Worm (Caenorhabditis elegans): ENCODE data around the gene sid-1.

The sid-1 gene

DNA sequence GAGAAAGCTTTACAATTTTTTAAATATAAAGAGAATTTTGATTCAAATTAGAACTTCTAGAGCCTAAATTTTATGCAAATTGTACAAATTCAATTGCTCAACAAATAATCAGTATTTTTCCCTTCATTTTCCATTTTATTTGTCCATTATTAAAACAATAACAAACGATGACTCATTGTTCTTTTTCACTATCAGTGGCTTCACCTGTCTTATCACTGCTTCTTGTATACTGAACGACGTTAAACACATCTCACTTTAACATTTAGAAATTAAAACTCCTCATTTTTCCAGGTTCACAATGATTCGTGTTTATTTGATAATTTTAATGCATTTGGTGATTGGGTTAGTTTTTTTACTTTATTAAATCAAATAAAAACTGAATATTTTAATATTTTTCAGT, at the start of gene sid-1:
Gene sid-1, plus strand, starts transcription at position 292 of the 400 bp plus-strand sequence.
- TF ChIP-seq ama-1 (optimal IDR thresholded peaks at IDR 0.05) (no peak), scrt-1 (GFP tag; IDR thresholded peaks at IDR 0.05) (no peak)

DNA sequence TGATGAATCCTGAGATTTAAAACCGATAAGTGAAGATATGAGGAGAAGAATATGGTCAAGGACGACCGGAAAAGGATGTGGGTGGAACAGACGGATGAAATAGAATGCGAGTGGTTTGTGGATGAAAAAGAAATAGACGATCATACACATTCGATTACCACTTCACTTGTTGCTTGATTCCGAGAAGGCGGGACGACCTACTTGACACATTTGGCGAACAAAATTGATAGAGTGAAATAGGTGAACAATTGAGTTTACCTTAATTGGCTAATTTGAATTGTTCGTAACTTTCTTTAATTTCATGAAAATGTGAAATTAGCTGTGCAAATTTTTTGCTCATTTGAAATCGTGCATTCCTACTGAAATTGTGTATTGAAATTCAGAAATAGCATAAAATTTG, 47.7 kb upstream of the sid-1 start, which contains the start of gene Y58A7A.2:
Gene Y58A7A.2, minus strand, starts transcription at position 101 of the 400 bp plus-strand sequence.
- TF ChIP-seq pes-1 (GFP tag; IDR thresholded peaks at IDR 0.05), result no peak

DNA sequence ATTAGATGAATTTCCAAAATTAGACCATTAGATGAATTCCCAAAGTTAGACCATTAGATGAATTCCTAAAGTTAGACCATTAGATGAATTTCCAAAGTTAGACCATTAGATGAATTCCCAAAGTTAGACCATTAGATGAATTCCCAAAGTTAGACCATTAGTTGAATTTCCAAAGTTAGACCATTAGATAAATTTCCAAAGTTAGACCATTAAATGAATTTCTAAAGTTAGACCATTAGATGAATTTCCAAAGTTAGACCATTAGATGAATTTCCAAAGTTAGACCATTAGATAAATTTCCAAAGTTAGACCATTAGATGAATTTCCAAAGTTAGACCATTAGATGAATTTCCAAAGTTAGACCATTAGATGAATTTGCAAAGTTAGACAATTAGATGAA, 44.4 kb upstream of the sid-1 start:
- TF ChIP-seq tbx-11 (GFP tag; IDR thresholded peaks at IDR 0.05) (peak; percentile 88), sea-1 (GFP tag; conservative IDR thresholded peaks at IDR 0.05) (peak; percentile 83), tbx-37 (GFP tag; conservative IDR thresholded peaks at IDR 0.05) (peak; percentile 81)

DNA sequence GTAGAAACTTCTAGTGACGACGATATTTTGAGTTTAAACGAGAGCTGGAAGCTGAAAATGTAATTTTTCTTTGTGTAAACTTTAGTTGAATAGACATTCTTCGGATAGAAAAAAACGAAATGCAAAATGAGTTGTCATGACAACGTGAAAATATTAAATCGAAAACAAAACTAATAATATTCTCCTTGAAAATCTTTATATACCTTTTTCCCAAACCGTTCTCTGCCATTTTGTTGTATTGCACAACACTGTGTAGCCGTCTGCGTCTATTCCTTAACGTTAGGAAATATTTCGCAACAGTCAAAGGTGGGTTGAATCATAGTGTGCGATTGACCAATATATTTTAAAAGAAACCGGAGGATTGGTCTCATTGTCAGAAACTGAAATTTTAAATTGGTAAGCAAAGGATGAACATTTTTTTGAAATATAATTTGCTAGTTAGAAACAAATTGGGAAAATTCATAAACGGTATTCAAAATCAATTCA, 38.9 kb upstream of the sid-1 start, which contains the start of gene Y58A7A.3:
Gene Y58A7A.3, minus strand, starts transcription at position 51 of the 486 bp plus-strand sequence.
- no peak for TF ChIP-seq flt-1 (GFP tag; IDR thresholded peaks at IDR 0.05)
- no peak for TF ChIP-seq hnd-1 (tag; optimal IDR thresholded peaks at IDR 0.05)
- no peak for TF ChIP-seq aly-1 (tag; optimal IDR thresholded peaks at IDR 0.05)
- TF ChIP-seq ceh-36 (tag; optimal IDR thresholded peaks at IDR 0.05), result no peak
- TF ChIP-seq hmbx-1 (tag; optimal IDR thresholded peaks at IDR 0.05), result no peak
- TF ChIP-seq hmg-4 (GFP tag; optimal IDR thresholded peaks at IDR 0.05), result no peak
- no peak for TF ChIP-seq pes-1 (GFP tag; IDR thresholded peaks at IDR 0.05)
- no peak for TF ChIP-seq B0310.2 (tag; optimal IDR thresholded peaks at IDR 0.05)
- no peak for TF ChIP-seq ets-7 (tag; optimal IDR thresholded peaks at IDR 0.05)
- TF ChIP-seq tbx-11 (GFP tag; IDR thresholded peaks at IDR 0.05), result no peak
- no peak for TF ChIP-seq tbx-37 (GFP tag; conservative IDR thresholded peaks at IDR 0.05)
- TF ChIP-seq ama-1 (optimal IDR thresholded peaks at IDR 0.05), result no peak

DNA sequence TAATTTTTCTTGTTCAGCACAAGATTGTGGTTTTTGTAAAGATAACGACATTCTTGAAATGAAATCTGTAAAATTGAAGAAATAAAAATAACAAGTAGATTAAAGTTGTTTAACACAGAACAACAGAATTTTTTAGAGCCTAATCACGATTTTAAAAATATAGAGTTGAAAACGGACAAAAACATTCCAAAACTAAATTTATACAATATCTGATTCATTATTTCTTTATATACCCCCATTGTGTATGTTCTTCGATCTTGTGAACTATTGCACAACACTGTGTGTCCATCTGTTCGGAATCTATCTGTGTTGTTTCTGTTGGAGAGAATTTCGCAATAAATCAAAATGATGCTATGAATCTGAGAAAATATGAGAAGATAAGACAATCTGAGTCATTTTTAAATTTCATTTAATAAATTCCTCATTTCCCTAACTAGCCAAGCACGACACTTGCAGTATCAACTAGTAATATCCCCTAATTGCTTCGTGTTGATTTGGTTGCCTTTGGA, 34.8 kb upstream of the sid-1 start, which contains the start of gene Y58A7A.4:
Gene Y58A7A.4, minus strand, starts transcription at position 51 of the 509 bp plus-strand sequence.
- TF ChIP-seq hnd-1 (tag; optimal IDR thresholded peaks at IDR 0.05), result no peak
- no peak for TF ChIP-seq tbx-11 (GFP tag; IDR thresholded peaks at IDR 0.05)
- TF ChIP-seq pes-1 (GFP tag; IDR thresholded peaks at IDR 0.05), result no peak
- TF ChIP-seq ceh-13 (GFP tag; optimal IDR thresholded peaks at IDR 0.05), result no peak
- no peak for TF ChIP-seq ets-7 (tag; optimal IDR thresholded peaks at IDR 0.05)
- TF ChIP-seq ceh-36 (tag; optimal IDR thresholded peaks at IDR 0.05), result no peak
- TF ChIP-seq B0310.2 (tag; optimal IDR thresholded peaks at IDR 0.05), result no peak
- no peak for TF ChIP-seq F13C5.2 (tag; optimal IDR thresholded peaks at IDR 0.05)
- TF ChIP-seq aly-1 (tag; optimal IDR thresholded peaks at IDR 0.05), result no peak

DNA sequence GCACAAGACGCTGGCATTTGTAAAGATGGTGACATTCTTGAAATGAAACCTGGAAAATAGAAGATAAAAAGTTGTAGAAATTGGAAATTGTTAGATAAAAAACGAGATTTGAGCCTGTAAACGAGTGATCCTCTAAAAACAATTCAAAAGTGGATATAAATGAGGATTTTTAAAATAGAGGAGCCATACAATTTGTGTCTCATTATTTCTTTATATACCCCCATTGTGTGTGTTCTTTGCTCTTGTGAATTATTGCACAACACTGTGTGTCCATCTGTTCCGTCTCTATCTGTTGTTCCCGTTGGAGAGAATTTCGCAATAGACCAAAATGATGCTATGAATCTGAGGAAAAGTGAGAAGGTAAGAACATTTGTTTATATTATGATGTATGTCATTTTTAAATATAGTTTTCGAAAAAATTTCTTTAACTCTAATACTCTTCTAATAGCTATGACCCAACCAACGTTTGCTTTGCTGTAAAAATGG, 32.8 kb upstream of the sid-1 start, which contains the start of gene Y58A7A.5:
Gene Y58A7A.5, minus strand, starts transcription at position 51 of the 486 bp plus-strand sequence.
- no peak for TF ChIP-seq B0310.2 (tag; optimal IDR thresholded peaks at IDR 0.05)
- TF ChIP-seq aly-1 (tag; optimal IDR thresholded peaks at IDR 0.05), result no peak
- no peak for TF ChIP-seq hmg-4 (GFP tag; optimal IDR thresholded peaks at IDR 0.05)
- TF ChIP-seq sea-1 (GFP tag; conservative IDR thresholded peaks at IDR 0.05), result no peak
- no peak for TF ChIP-seq tbx-11 (GFP tag; IDR thresholded peaks at IDR 0.05)
- TF ChIP-seq pes-1 (GFP tag; IDR thresholded peaks at IDR 0.05), result no peak
- no peak for TF ChIP-seq ama-1 (optimal IDR thresholded peaks at IDR 0.05)
- TF ChIP-seq ceh-13 (GFP tag; optimal IDR thresholded peaks at IDR 0.05), result no peak
- no peak for TF ChIP-seq tbx-37 (GFP tag; conservative IDR thresholded peaks at IDR 0.05)
- no peak for TF ChIP-seq ceh-36 (tag; optimal IDR thresholded peaks at IDR 0.05)
- no peak for TF ChIP-seq F13C5.2 (tag; optimal IDR thresholded peaks at IDR 0.05)
- no peak for TF ChIP-seq hmbx-1 (tag; optimal IDR thresholded peaks at IDR 0.05)
- TF ChIP-seq tra-4 (tag; optimal IDR thresholded peaks at IDR 0.05), result no peak
- no peak for TF ChIP-seq ets-7 (tag; optimal IDR thresholded peaks at IDR 0.05)
- TF ChIP-seq scrt-1 (GFP tag; IDR thresholded peaks at IDR 0.05), result no peak
- TF ChIP-seq flt-1 (GFP tag; IDR thresholded peaks at IDR 0.05), result no peak
- TF ChIP-seq hnd-1 (tag; optimal IDR thresholded peaks at IDR 0.05), result no peak

DNA sequence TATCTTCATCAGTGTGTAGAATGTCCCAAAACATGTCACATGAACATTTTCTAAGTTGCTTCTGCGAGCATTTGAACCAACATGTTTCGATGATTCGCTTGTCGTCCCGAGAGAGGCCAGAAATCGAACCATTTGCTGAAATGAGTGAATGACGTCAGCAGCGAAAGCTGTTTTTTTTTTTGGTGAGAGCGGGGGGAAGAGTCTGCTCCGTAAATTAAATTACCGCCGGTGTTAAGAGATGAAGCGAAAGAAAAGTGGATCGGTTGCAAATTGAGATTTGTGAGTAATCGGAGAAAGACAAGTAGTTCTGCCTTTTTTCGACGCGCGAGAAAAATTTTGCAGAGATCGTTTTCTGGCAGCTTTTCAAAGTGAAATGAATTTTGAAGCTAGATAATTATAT, 31.5 kb upstream of the sid-1 start:
- no peak for TF ChIP-seq ceh-36 (tag; optimal IDR thresholded peaks at IDR 0.05)

DNA sequence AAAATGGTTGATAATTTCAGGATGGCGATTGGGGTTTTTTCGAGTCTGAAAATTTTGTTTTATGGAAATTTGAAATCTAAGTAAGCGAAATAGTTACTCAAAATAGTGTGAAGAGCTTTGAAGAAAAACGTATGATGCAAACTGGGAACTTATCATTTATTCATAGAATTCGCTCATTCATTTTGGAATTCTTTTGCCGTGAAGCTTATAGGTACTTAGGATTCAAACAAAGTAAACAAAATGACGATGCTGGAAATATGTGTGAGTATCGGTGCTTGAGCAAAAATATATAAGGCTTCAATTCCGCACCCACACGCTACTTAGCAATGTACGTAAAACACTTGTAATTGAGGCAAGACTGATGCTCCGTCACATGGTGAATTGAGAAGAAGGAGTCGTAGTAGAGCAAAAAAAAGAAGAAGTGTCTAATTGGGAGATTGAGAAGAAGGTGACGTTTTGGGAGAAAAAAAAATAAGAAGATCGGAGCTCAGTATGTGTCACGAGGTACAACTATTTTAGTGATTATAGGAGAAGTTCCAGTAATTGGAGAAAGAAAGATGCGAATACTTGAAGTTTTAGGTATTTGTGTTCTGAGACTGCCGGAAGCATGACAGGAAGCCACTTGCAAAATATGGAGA, 30.2 kb upstream of the sid-1 start, which contains the start of gene glb-32:
Gene glb-32, minus strand, starts transcription at position 51 of the 638 bp plus-strand sequence.
- TF ChIP-seq ceh-13 (GFP tag; optimal IDR thresholded peaks at IDR 0.05) (no peak), tbx-11 (GFP tag; IDR thresholded peaks at IDR 0.05) (no peak), aly-1 (tag; optimal IDR thresholded peaks at IDR 0.05) (no peak), flt-1 (GFP tag; IDR thresholded peaks at IDR 0.05) (no peak), hnd-1 (tag; optimal IDR thresholded peaks at IDR 0.05) (no peak), ceh-36 (tag; optimal IDR thresholded peaks at IDR 0.05) (no peak), hmbx-1 (tag; optimal IDR thresholded peaks at IDR 0.05) (no peak), tra-4 (tag; optimal IDR thresholded peaks at IDR 0.05) (no peak), F13C5.2 (tag; optimal IDR thresholded peaks at IDR 0.05) (no peak), tbx-37 (GFP tag; conservative IDR thresholded peaks at IDR 0.05) (no peak), ama-1 (optimal IDR thresholded peaks at IDR 0.05) (no peak), pes-1 (GFP tag; IDR thresholded peaks at IDR 0.05) (no peak), B0310.2 (tag; optimal IDR thresholded peaks at IDR 0.05) (no peak), ets-7 (tag; optimal IDR thresholded peaks at IDR 0.05) (no peak), hmg-4 (GFP tag; optimal IDR thresholded peaks at IDR 0.05) (no peak)
